Worm (Caenorhabditis elegans): Measurements from ENCODE around the gene Y116A8C.30.

ce11 chrIV:17118585-17118984 lies 15.1 kb upstream of the Y116A8C.30 start, which contains the start of gene uaf-2:
- no peak for TF ChIP-seq ceh-58 (GFP tag; IDR thresholded peaks at IDR 0.05)
- TF ChIP-seq let-526 (GFP tag; IDR thresholded peaks at IDR 0.05) = no peak
- TF ChIP-seq ztf-18 (tag; optimal IDR thresholded peaks at IDR 0.05) = no peak
- no peak for TF ChIP-seq mes-4 (tag; optimal IDR thresholded peaks at IDR 0.05)
- TF ChIP-seq hmg-20 (GFP tag; IDR thresholded peaks at IDR 0.05) = no peak
- no peak for TF ChIP-seq B0035.1 (tag; optimal IDR thresholded peaks at IDR 0.05)
- no peak for TF ChIP-seq B0019.2 (GFP tag; conservative IDR thresholded peaks at IDR 0.05)
- no peak for TF ChIP-seq ceh-27 (GFP tag; optimal IDR thresholded peaks at IDR 0.05)
- TF ChIP-seq rpc-1 (optimal IDR thresholded peaks at IDR 0.05) = no peak
- no peak for TF ChIP-seq rpc-1 (tag; optimal IDR thresholded peaks at IDR 0.05)
